Worm (Caenorhabditis elegans) whole organism, midembryonic: ENCODE measurements around the gene slc-9B.2.
"Not testable (repeated sequence)": the region's sequence is repeated elsewhere in the genome, so short reads cannot be mapped to it uniquely, and the experiment has no call there.

Source experiments
- T22C8.4 ChIP-seq: fragments of 200-800 bp; sonication (Bioruptor generic); IDR thresholded peaks from 2 replicates; pipeline ENCODE4 v1.3.6; 2022; ENCODE audit warnings: missing genetic modification characterization, missing compliant biosample characterization
- cog-1 ChIP-seq: sonication (generic microtip); optimal IDR thresholded peaks from 2 replicates; lab custom pipeline; 2016; ENCODE audit warnings: missing genetic modification characterization, missing compliant biosample characterization
- flt-1 ChIP-seq: fragments of 200-800 bp; sonication (Bioruptor generic); IDR thresholded peaks from 2 replicates; pipeline ENCODE4 v1.3.6; 2022; ENCODE audit warnings: missing genetic modification characterization, missing compliant biosample characterization
- klf-2 ChIP-seq: fragments of 200-800 bp; sonication (Bioruptor generic); conservative IDR thresholded peaks from 2 replicates; pipeline ENCODE4 v1.3.6; 2022; ENCODE audit warnings: missing genetic modification reagents, missing genetic modification characterization, missing compliant biosample characterization
- med-1 ChIP-seq: sonication (generic microtip); optimal IDR thresholded peaks from 2 replicates; lab custom pipeline; 2017; ENCODE audit warnings: missing genetic modification characterization, mild to moderate bottlenecking, missing compliant biosample characterization, antibody characterized with exemption, missing genetic modification reagents; ENCODE audit not compliant: insufficient read depth
- ref-1 ChIP-seq: fragments of 200-800 bp; sonication (Bioruptor generic); conservative IDR thresholded peaks from 2 replicates; pipeline ENCODE4 v1.3.6; 2022; ENCODE audit warnings: missing genetic modification reagents, missing genetic modification characterization, missing compliant biosample characterization
- tab-1 ChIP-seq: fragments of 200-800 bp; sonication (Bioruptor generic); IDR thresholded peaks from 2 replicates; pipeline ENCODE4 v1.3.6; 2022; ENCODE audit warnings: missing genetic modification characterization, missing compliant biosample characterization
- ztf-23 ChIP-seq: fragments of 200-800 bp; sonication (Bioruptor generic); IDR thresholded peaks from 2 replicates; pipeline ENCODE4 v1.3.6; 2022; ENCODE audit warnings: missing genetic modification reagents, missing genetic modification characterization, missing compliant biosample characterization
- ztf-29 ChIP-seq: fragments of 200-800 bp; sonication (Bioruptor generic); IDR thresholded peaks from 2 replicates; pipeline ENCODE4 v1.3.6; 2022; ENCODE audit warnings: missing genetic modification reagents, missing genetic modification characterization, missing compliant biosample characterization

Gene slc-9B.2

ce11 chrV:16338287-16339092 lies at the start of gene slc-9B.2:
Gene slc-9B.2, plus strand, starts transcription at chrV:16339042.
- not testable (repeated sequence) for TF ChIP-seq tab-1, ref-1, klf-2 (GFP tag; lab: Robert Waterston, UW)

ce11 chrV:16292409-16292808 lies 46.4 kb upstream of the slc-9B.2 start, which contains the start of gene oac-5:
Gene oac-5, plus strand, starts transcription at chrV:16292709.
- TF ChIP-seq ref-1 (GFP tag; lab: Robert Waterston, UW) = no peak
- TF ChIP-seq cog-1 (tag; lab: Kevin White, UChicago) = no peak
- no peak for TF ChIP-seq tab-1 (GFP tag; lab: Robert Waterston, UW)
- TF ChIP-seq T22C8.4 (GFP tag; lab: Robert Waterston, UW) = no peak
- TF ChIP-seq flt-1 = no peak
- no peak for TF ChIP-seq med-1 (GFP tag; lab: Kevin White, UChicago)
- no peak for TF ChIP-seq ztf-23 (GFP tag; lab: Robert Waterston, UW)
- no peak for TF ChIP-seq ztf-29 (GFP tag; lab: Robert Waterston, UW)
- no peak for TF ChIP-seq klf-2 (GFP tag; lab: Robert Waterston, UW)

ce11 chrV:16297070-16297469 lies 41.8 kb upstream of the slc-9B.2 start, which contains the start of gene srbc-83:
Gene srbc-83, plus strand, starts transcription at chrV:16297370.
- TF ChIP-seq flt-1 (no peak), cog-1 (tag; lab: Kevin White, UChicago) (no peak), klf-2 (GFP tag; lab: Robert Waterston, UW) (no peak), ztf-23 (GFP tag; lab: Robert Waterston, UW) (no peak), tab-1 (GFP tag; lab: Robert Waterston, UW) (no peak), ref-1 (GFP tag; lab: Robert Waterston, UW) (no peak), med-1 (GFP tag; lab: Kevin White, UChicago) (no peak)

- no peak for TF ChIP-seq med-1 (GFP tag; lab: Kevin White, UChicago)
- no peak for TF ChIP-seq flt-1
- TF ChIP-seq T22C8.4 (GFP tag; lab: Robert Waterston, UW) = no peak
- TF ChIP-seq ztf-29 (GFP tag; lab: Robert Waterston, UW) = no peak
- TF ChIP-seq ztf-23 (GFP tag; lab: Robert Waterston, UW) = no peak
- TF ChIP-seq klf-2 (GFP tag; lab: Robert Waterston, UW) = no peak
- no peak for TF ChIP-seq tab-1 (GFP tag; lab: Robert Waterston, UW)
- no peak for TF ChIP-seq ref-1 (GFP tag; lab: Robert Waterston, UW)
- no peak for TF ChIP-seq cog-1 (tag; lab: Kevin White, UChicago)
These were observed 40.2 kb upstream of the slc-9B.2 start, which contains the start of gene srbc-84 for ce11 chrV:16298669-16299068. Gene srbc-84, plus strand, starts transcription at chrV:16298969.

- TF ChIP-seq tab-1 (GFP tag; lab: Robert Waterston, UW) (no peak), cog-1 (tag; lab: Kevin White, UChicago) (no peak), T22C8.4 (GFP tag; lab: Robert Waterston, UW) (no peak), med-1 (GFP tag; lab: Kevin White, UChicago) (no peak), ref-1 (GFP tag; lab: Robert Waterston, UW) (no peak), ztf-29 (GFP tag; lab: Robert Waterston, UW) (no peak), ztf-23 (GFP tag; lab: Robert Waterston, UW) (no peak), flt-1 (no peak), klf-2 (GFP tag; lab: Robert Waterston, UW) (no peak)
These were observed 39.0 kb upstream of the slc-9B.2 start for ce11 chrV:16299834-16300233.

- TF ChIP-seq ref-1 (GFP tag; lab: Robert Waterston, UW) (no peak), flt-1 (no peak), tab-1 (GFP tag; lab: Robert Waterston, UW) (no peak), ztf-29 (GFP tag; lab: Robert Waterston, UW) (no peak), ztf-23 (GFP tag; lab: Robert Waterston, UW) (no peak), klf-2 (GFP tag; lab: Robert Waterston, UW) (no peak)
These were observed 38.6 kb upstream of the slc-9B.2 start, which contains the start of gene srbc-82 for ce11 chrV:16300276-16300675. Gene srbc-82, plus strand, starts transcription at chrV:16300576.

ce11 chrV:16302439-16302838 lies 36.4 kb upstream of the slc-9B.2 start, which contains the start of the genes C31A11.13 and oac-6:
Gene C31A11.13, minus strand, starts transcription at chrV:16302551.
Gene oac-6, plus strand, starts transcription at chrV:16302717.
- TF ChIP-seq T22C8.4 (GFP tag; lab: Robert Waterston, UW) (no peak), med-1 (GFP tag; lab: Kevin White, UChicago) (no peak), cog-1 (tag; lab: Kevin White, UChicago) (no peak), ztf-23 (GFP tag; lab: Robert Waterston, UW) (no peak), tab-1 (GFP tag; lab: Robert Waterston, UW) (no peak), ztf-29 (GFP tag; lab: Robert Waterston, UW) (no peak), klf-2 (GFP tag; lab: Robert Waterston, UW) (no peak), ref-1 (GFP tag; lab: Robert Waterston, UW) (no peak), flt-1 (no peak)

ce11 chrV:16307253-16307652 lies 31.6 kb upstream of the slc-9B.2 start, which contains the start of gene srxa-7:
Gene srxa-7, plus strand, starts transcription at chrV:16307553.
- TF ChIP-seq tab-1 (GFP tag; lab: Robert Waterston, UW) (no peak), flt-1 (no peak), T22C8.4 (GFP tag; lab: Robert Waterston, UW) (no peak), cog-1 (tag; lab: Kevin White, UChicago) (no peak), klf-2 (GFP tag; lab: Robert Waterston, UW) (no peak), ztf-29 (GFP tag; lab: Robert Waterston, UW) (no peak), ztf-23 (GFP tag; lab: Robert Waterston, UW) (no peak), ref-1 (GFP tag; lab: Robert Waterston, UW) (no peak), med-1 (GFP tag; lab: Kevin White, UChicago) (no peak)
